Fruit fly (Drosophila melanogaster) whole organism, embryonic: ENCODE results near the gene ATPsynB.

Experiments
- ATbp ChIP-seq: fragments of 200-800 bp; sonication (Bioruptor generic); optimal IDR thresholded peaks from 2 replicates; lab custom pipeline; 2017; ENCODE audit warnings: missing biosample characterization, mild to moderate bottlenecking, missing genetic modification characterization, missing genetic modification reagents
- Ada2b ChIP-seq: fragments of 200-800 bp; sonication (Bioruptor generic); IDR thresholded peaks from 2 replicates; pipeline ENCODE4 v1.3.6; 2022; ENCODE audit warnings: missing biosample characterization, missing genetic modification characterization
- CG10366 ChIP-seq: fragments of 200-800 bp; sonication (Bioruptor generic); IDR thresholded peaks from 2 replicates; pipeline ENCODE4 v1.3.6; 2022; ENCODE audit warnings: missing biosample characterization, missing genetic modification characterization
- CG11247 ChIP-seq: fragments of 200-800 bp; sonication (Bioruptor generic); IDR thresholded peaks from 2 replicates; pipeline ENCODE4 v1.3.6; 2022; ENCODE audit warnings: missing biosample characterization, missing genetic modification characterization
- CG11456 ChIP-seq: fragments of 200-800 bp; sonication (Bioruptor generic); IDR thresholded peaks from 3 replicates; pipeline ENCODE4 v1.3.6; 2022; ENCODE audit warnings: missing biosample characterization, missing genetic modification characterization
- CG12942 ChIP-seq: fragments of 200-800 bp; sonication (Bioruptor generic); optimal IDR thresholded peaks from 3 replicates; lab custom pipeline; 2016; ENCODE audit warnings: missing biosample characterization, missing genetic modification characterization
- CG14667 ChIP-seq: fragments of 200-800 bp; sonication (Bioruptor generic); IDR thresholded peaks from 2 replicates; pipeline ENCODE4 v1.3.6; 2022; ENCODE audit warnings: missing biosample characterization, missing genetic modification characterization
- CG15011 ChIP-seq: fragments of 200-800 bp; sonication (Bioruptor generic); optimal IDR thresholded peaks from 3 replicates; lab custom pipeline; 2018; ENCODE audit warnings: missing biosample characterization, mild to moderate bottlenecking, missing genetic modification characterization
- CG15269 ChIP-seq: fragments of 200-800 bp; sonication (Bioruptor generic); optimal IDR thresholded peaks from 2 replicates; lab custom pipeline; 2018; ENCODE audit warnings: missing biosample characterization, mild to moderate bottlenecking, missing genetic modification characterization, moderate library complexity
- CG2129 ChIP-seq: fragments of 200-800 bp; sonication (Bioruptor generic); IDR thresholded peaks from 2 replicates; pipeline ENCODE4 v1.3.6; 2022; ENCODE audit warnings: missing biosample characterization, missing genetic modification characterization; ENCODE audit not compliant: partially characterized antibody
- CG31388 ChIP-seq: fragments of 200-800 bp; sonication (Bioruptor generic); optimal IDR thresholded peaks from 2 replicates; lab custom pipeline; 2016; ENCODE audit warnings: missing biosample characterization, missing genetic modification characterization
- CG5953 ChIP-seq: fragments of 200-800 bp; sonication (Bioruptor generic); IDR thresholded peaks from 2 replicates; pipeline ENCODE4 v1.3.6; 2022; ENCODE audit warnings: missing biosample characterization, missing genetic modification characterization
- CG6765 ChIP-seq: fragments of 200-800 bp; sonication (Bioruptor generic); optimal IDR thresholded peaks from 3 replicates; lab custom pipeline; 2017; ENCODE audit warnings: missing biosample characterization, mild to moderate bottlenecking, missing genetic modification characterization
- CG6791 ChIP-seq: fragments of 200-800 bp; sonication (Bioruptor generic); IDR thresholded peaks from 3 replicates; pipeline ENCODE4 v1.3.6; 2022; ENCODE audit warnings: missing biosample characterization, missing genetic modification characterization; ENCODE audit not compliant: partially characterized antibody
- CG6813 ChIP-seq: fragments of 200-800 bp; sonication (Bioruptor generic); optimal IDR thresholded peaks from 2 replicates; lab custom pipeline; 2017; ENCODE audit warnings: missing biosample characterization, missing genetic modification characterization, mild to moderate bottlenecking, moderate library complexity, missing genetic modification reagents
- CG7372 ChIP-seq: fragments of 200-800 bp; sonication (Bioruptor generic); IDR thresholded peaks from 2 replicates; pipeline ENCODE4 v1.3.6; 2022; ENCODE audit warnings: missing biosample characterization, missing genetic modification characterization
- CG7987 ChIP-seq: fragments of 200-800 bp; sonication (Bioruptor generic); optimal IDR thresholded peaks from 2 replicates; lab custom pipeline; 2018; ENCODE audit warnings: missing biosample characterization, mild to moderate bottlenecking, missing genetic modification characterization, moderate library complexity
- CG8388 ChIP-seq: fragments of 200-800 bp; sonication (Bioruptor generic); optimal IDR thresholded peaks from 2 replicates; lab custom pipeline; 2019; ENCODE audit warnings: missing biosample characterization, mild to moderate bottlenecking, missing genetic modification characterization, moderate library complexity
- CG9797 ChIP-seq: fragments of 200-800 bp; sonication (Bioruptor generic); optimal IDR thresholded peaks from 3 replicates; lab custom pipeline; 2018; ENCODE audit warnings: missing biosample characterization, mild to moderate bottlenecking, missing genetic modification characterization
- Camta ChIP-seq: fragments of 200-800 bp; sonication (Bioruptor generic); optimal IDR thresholded peaks from 2 replicates; lab custom pipeline; 2016; ENCODE audit warnings: missing biosample characterization, missing genetic modification characterization
- CrebB ChIP-seq: fragments of 200-800 bp; sonication (Bioruptor generic); optimal IDR thresholded peaks from 3 replicates; lab custom pipeline; 2018; ENCODE audit warnings: missing biosample characterization, mild to moderate bottlenecking, missing genetic modification characterization
- Eip74EF ChIP-seq, 2 experiments: fragments of 200-800 bp in 1 of 2; fragments of >200 bp in 1 of 2; sonication (Bioruptor generic) in 1 of 2; optimal IDR thresholded peaks; 2 replicates each; lab custom pipeline; 2017 to 2019; ENCODE audit warnings: missing biosample characterization in 2 of 2, missing genetic modification characterization in 2 of 2, mild to moderate bottlenecking in 1 of 2, moderate library complexity in 1 of 2
- Elba2 ChIP-seq: fragments of 200-800 bp; sonication (Bioruptor generic); optimal IDR thresholded peaks from 3 replicates; lab custom pipeline; 2016; ENCODE audit warnings: missing biosample characterization, missing genetic modification characterization
- HLH54F ChIP-seq: fragments of 200-800 bp; sonication (Bioruptor generic); optimal IDR thresholded peaks from 3 replicates; lab custom pipeline; 2016; ENCODE audit warnings: missing biosample characterization, missing genetic modification characterization
- Meics ChIP-seq: fragments of 200-800 bp; sonication (Bioruptor generic); optimal IDR thresholded peaks from 2 replicates; lab custom pipeline; 2017; ENCODE audit warnings: missing biosample characterization, mild to moderate bottlenecking, missing genetic modification characterization
- Myb ChIP-seq: fragments of 200-800 bp; sonication (Bioruptor generic); optimal IDR thresholded peaks from 2 replicates; lab custom pipeline; 2016; ENCODE audit warnings: missing biosample characterization, missing genetic modification characterization
- NC2β ChIP-seq: fragments of 200-800 bp; sonication (Bioruptor generic); optimal IDR thresholded peaks from 2 replicates; lab custom pipeline; 2016; ENCODE audit warnings: missing biosample characterization, missing genetic modification characterization
- NFAT ChIP-seq: fragments of 200-800 bp; sonication (Bioruptor generic); IDR thresholded peaks from 2 replicates; pipeline ENCODE4 v1.3.6; 2022; ENCODE audit warnings: missing biosample characterization, missing genetic modification characterization
- NK7.1 ChIP-seq: fragments of 200-800 bp; sonication (Bioruptor generic); optimal IDR thresholded peaks from 3 replicates; lab custom pipeline; 2016; ENCODE audit warnings: missing biosample characterization, missing genetic modification characterization
- Nf-YC ChIP-seq: fragments of 200-800 bp; optimal IDR thresholded peaks from 3 replicates; lab custom pipeline; 2019; ENCODE audit warnings: missing biosample characterization, mild to moderate bottlenecking, missing genetic modification characterization, moderate library complexity
- ase ChIP-seq: fragments of 200-800 bp; sonication (Bioruptor generic); IDR thresholded peaks from 3 replicates; pipeline ENCODE4 v1.3.6; 2022; ENCODE audit warnings: missing biosample characterization, missing genetic modification characterization
- az2 ChIP-seq: fragments of 200-800 bp; sonication (Bioruptor generic); optimal IDR thresholded peaks from 3 replicates; lab custom pipeline; 2016; ENCODE audit warnings: missing biosample characterization, missing genetic modification characterization
- caup ChIP-seq: fragments of 200-800 bp; sonication (Bioruptor generic); optimal IDR thresholded peaks from 3 replicates; lab custom pipeline; 2017; ENCODE audit warnings: missing biosample characterization, mild to moderate bottlenecking, missing genetic modification characterization, moderate library complexity; ENCODE audit not compliant: severe bottlenecking
- crc ChIP-seq: fragments of 200-800 bp; sonication (Bioruptor generic); optimal IDR thresholded peaks from 2 replicates; lab custom pipeline; 2016; ENCODE audit warnings: missing biosample characterization, missing genetic modification characterization
- crol ChIP-seq: fragments of 200-800 bp; sonication (Bioruptor generic); IDR thresholded peaks from 2 replicates; pipeline ENCODE4 v1.3.6; 2022; ENCODE audit warnings: missing biosample characterization, missing genetic modification characterization
- ftz-f1 ChIP-seq: fragments of 200-800 bp; sonication (Bioruptor generic); optimal IDR thresholded peaks from 2 replicates; lab custom pipeline; 2016; ENCODE audit warnings: missing biosample characterization, missing genetic modification characterization
- knrl ChIP-seq: fragments of 200-800 bp; sonication (Bioruptor generic); IDR thresholded peaks from 3 replicates; pipeline ENCODE4 v1.3.6; 2022; ENCODE audit warnings: missing biosample characterization, missing genetic modification characterization; ENCODE audit not compliant: partially characterized antibody
- luna ChIP-seq: fragments of 200-800 bp; sonication (Bioruptor generic); optimal IDR thresholded peaks from 2 replicates; lab custom pipeline; 2016; ENCODE audit warnings: missing biosample characterization, missing genetic modification characterization
- nerfin-1 ChIP-seq: fragments of 200-800 bp; sonication (Bioruptor generic); optimal IDR thresholded peaks from 3 replicates; lab custom pipeline; 2019; ENCODE audit warnings: missing biosample characterization, mild to moderate bottlenecking, missing genetic modification characterization, moderate library complexity
- phol ChIP-seq: fragments of 200-800 bp; sonication (Bioruptor generic); optimal IDR thresholded peaks from 3 replicates; lab custom pipeline; 2018; ENCODE audit warnings: missing biosample characterization, mild to moderate bottlenecking, missing genetic modification characterization, moderate library complexity
- row ChIP-seq: fragments of 200-800 bp; sonication (Bioruptor generic); IDR thresholded peaks from 3 replicates; pipeline ENCODE4 v1.3.6; 2022; ENCODE audit warnings: missing biosample characterization, missing genetic modification characterization
- run ChIP-seq: fragments of 200-800 bp; sonication (Bioruptor generic); optimal IDR thresholded peaks from 3 replicates; lab custom pipeline; 2018; ENCODE audit warnings: missing biosample characterization, mild to moderate bottlenecking, missing genetic modification characterization
- sc ChIP-seq, 3 experiments: fragments of >200 bp in 2 of 3; fragments of 200-800 bp in 1 of 3; sonication (Bioruptor generic) in 1 of 3; optimal IDR thresholded peaks; 2 replicates in 2 of 3; 3 replicates in 1 of 3; lab custom pipeline; 2017; ENCODE audit warnings: mild to moderate bottlenecking in 1 of 3, missing biosample characterization in 1 of 3, missing genetic modification characterization in 1 of 3, missing genetic modification reagents in 1 of 3
- schlank ChIP-seq: fragments of 200-800 bp; sonication (Bioruptor generic); optimal IDR thresholded peaks from 2 replicates; lab custom pipeline; 2018; ENCODE audit warnings: missing biosample characterization, mild to moderate bottlenecking, missing genetic modification characterization
- sna ChIP-seq: fragments of 200-800 bp; sonication (Bioruptor generic); IDR thresholded peaks from 2 replicates; pipeline ENCODE4 v1.3.6; 2022; ENCODE audit warnings: missing biosample characterization, missing genetic modification characterization; ENCODE audit not compliant: partially characterized antibody
- sqz ChIP-seq: fragments of 200-800 bp; sonication (Bioruptor generic); optimal IDR thresholded peaks from 3 replicates; lab custom pipeline; 2018; ENCODE audit warnings: missing biosample characterization, mild to moderate bottlenecking, missing genetic modification characterization
- ssp ChIP-seq: fragments of 200-800 bp; sonication (Bioruptor generic); IDR thresholded peaks from 2 replicates; pipeline ENCODE4 v1.3.6; 2022; ENCODE audit warnings: missing biosample characterization, missing genetic modification characterization
- tio ChIP-seq: fragments of 200-800 bp; sonication (Bioruptor generic); optimal IDR thresholded peaks from 2 replicates; lab custom pipeline; 2017; ENCODE audit warnings: missing biosample characterization, missing genetic modification characterization, inconsistent platforms
- tll ChIP-seq, 2 experiments: fragments of 200-800 bp in 1 of 2; fragments of >200 bp in 1 of 2; sonication (Bioruptor generic) in 1 of 2; optimal IDR thresholded peaks; 2 replicates each; lab custom pipeline; 2017 to 2019; ENCODE audit warnings: missing biosample characterization in 2 of 2, missing genetic modification characterization in 2 of 2, mild to moderate bottlenecking in 1 of 2, moderate library complexity in 1 of 2
- zf30C ChIP-seq: fragments of 200-800 bp; sonication (Bioruptor generic); optimal IDR thresholded peaks from 3 replicates; lab custom pipeline; 2018; ENCODE audit warnings: missing biosample characterization, mild to moderate bottlenecking, missing genetic modification characterization

The ATPsynB gene

DNA sequence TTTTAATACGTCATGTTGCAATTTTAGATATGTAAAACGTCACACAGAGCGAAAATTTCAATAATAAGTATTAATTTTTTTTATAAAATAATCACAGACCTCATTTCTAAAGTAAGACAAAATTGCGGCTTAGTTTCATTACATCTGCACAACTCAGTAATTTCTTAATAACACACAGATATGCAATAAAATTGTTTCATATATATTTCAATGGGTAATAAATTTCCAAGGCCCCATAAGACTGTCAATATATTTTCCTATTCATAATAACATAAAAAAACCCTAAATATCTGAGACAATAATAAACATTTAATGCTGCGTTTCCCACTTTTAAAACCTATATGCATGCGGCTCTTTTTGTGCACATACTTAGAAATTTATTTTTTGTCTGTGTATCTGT is 34.2 kb upstream of the ATPsynB start (continued):
- no peak for TF ChIP-seq NC2β
- peak; percentile 10 for TF ChIP-seq nerfin-1 (tag; lab: Kevin White, UChicago)
- no peak for TF ChIP-seq tll (GFP tag; optimal IDR thresholded peaks at IDR 0.05; lab: Kevin White, UChicago)
- no peak for TF ChIP-seq CG7987 (GFP tag; lab: Kevin White, UChicago)
- no peak for TF ChIP-seq sna
- no peak for TF ChIP-seq crol
- TF ChIP-seq CG6813 (GFP tag; lab: Kevin White, UChicago): no peak
- no peak for TF ChIP-seq CrebB (tag; lab: Kevin White, UChicago)
- TF ChIP-seq knrl (GFP tag; lab: Robert Waterston, UW): no peak
- peak; percentile 4 for TF ChIP-seq az2 (GFP tag; lab: Kevin White, UChicago)
- no peak for TF ChIP-seq crc
- no peak for TF ChIP-seq CG11456 (GFP tag; lab: Robert Waterston, UW)
- TF ChIP-seq CG9797 (GFP tag; lab: Kevin White, UChicago): no peak
- no peak for TF ChIP-seq CG6791 (GFP tag; lab: Robert Waterston, UW)
- peak; percentile 52; the same call in 2 of the 3 replicates for TF ChIP-seq row (GFP tag; lab: Robert Waterston, UW)
- peak; percentile 19 for TF ChIP-seq CG8388 (GFP tag; lab: Kevin White, UChicago)
- TF ChIP-seq ATbp (GFP tag; lab: Kevin White, UChicago): peak; percentile 28
- no peak for TF ChIP-seq CG31388 (GFP tag; lab: Kevin White, UChicago)
- peak; percentile 43 for TF ChIP-seq Nf-YC
- TF ChIP-seq CG12942 (GFP tag; lab: Kevin White, UChicago): no peak
- TF ChIP-seq Ada2b: no peak
- no peak for TF ChIP-seq CG14667 (GFP tag; lab: Robert Waterston, UW)
- TF ChIP-seq ssp: no peak
- TF ChIP-seq CG15269 (tag; lab: Kevin White, UChicago): peak; percentile 67
- peak; percentile 41 for TF ChIP-seq Meics (GFP tag; lab: Kevin White, UChicago)
- no peak for TF ChIP-seq Myb
- TF ChIP-seq schlank (tag; lab: Kevin White, UChicago): no peak
- no peak for TF ChIP-seq luna
- TF ChIP-seq NK7.1 (GFP tag; lab: Kevin White, UChicago): no peak
- TF ChIP-seq CG10366: peak; percentile 15; the same call in 1 of the 2 replicates
- TF ChIP-seq HLH54F (GFP tag; lab: Kevin White, UChicago): no peak
- TF ChIP-seq tio (GFP tag; lab: Kevin White, UChicago): no peak
- no peak for TF ChIP-seq NFAT (GFP tag; lab: Robert Waterston, UW)
- no peak for TF ChIP-seq run (tag; lab: Kevin White, UChicago)
- no peak for TF ChIP-seq ase (GFP tag; lab: Robert Waterston, UW)
- no peak for TF ChIP-seq zf30C
- no peak for TF ChIP-seq sc (optimal IDR thresholded peaks at IDR 0.05; lab: Kevin White, UChicago)
- no peak for TF ChIP-seq sc (GFP tag; optimal IDR thresholded peaks at IDR 0.05; lab: Kevin White, UChicago)
- no peak for TF ChIP-seq Elba2 (GFP tag; lab: Kevin White, UChicago)
- peak; percentile 31 for TF ChIP-seq CG15011 (GFP tag; lab: Kevin White, UChicago)
- peak in 1 of 2 experiments; percentile 33 for TF ChIP-seq Eip74EF (GFP tag; optimal IDR thresholded peaks at IDR 0.05; lab: Kevin White, UChicago)
- no peak for TF ChIP-seq sqz
- no peak for TF ChIP-seq CG7372 (GFP tag; lab: Robert Waterston, UW)
- TF ChIP-seq caup (GFP tag; lab: Kevin White, UChicago): peak; percentile 21
- peak; percentile 41 for TF ChIP-seq phol
- no peak for TF ChIP-seq CG11247 (GFP tag; lab: Robert Waterston, UW)
- TF ChIP-seq CG6765 (GFP tag; lab: Kevin White, UChicago): peak; percentile 6
- no peak for TF ChIP-seq Camta (GFP tag; lab: Kevin White, UChicago)
- no peak for TF ChIP-seq ftz-f1 (GFP tag; lab: Kevin White, UChicago)
- no peak for TF ChIP-seq CG5953 (GFP tag; lab: Robert Waterston, UW)
- no peak for TF ChIP-seq CG2129 (GFP tag; lab: Robert Waterston, UW)
